Fruit fly (Drosophila melanogaster) whole organism, pupa: ENCODE data around the gene larp.
A peak's percentile ranks its signal among the peaks of the same experiment; 100 is the strongest.

Experiments
- CG10348 ChIP-seq: fragments of 200-800 bp; sonication (Bioruptor generic); IDR thresholded peaks from 2 replicates; pipeline ENCODE4 v1.3.6; 2022; ENCODE audit warnings: missing biosample characterization, missing genetic modification characterization
- CG12605 ChIP-seq: fragments of 200-800 bp; sonication (Bioruptor generic); IDR thresholded peaks from 2 replicates; pipeline ENCODE4 v1.3.6; 2022; ENCODE audit warnings: missing biosample characterization, missing genetic modification characterization
- CG13204 ChIP-seq: fragments of 200-800 bp; sonication (Bioruptor generic); optimal IDR thresholded peaks from 2 replicates; lab custom pipeline; 2018; ENCODE audit warnings: missing biosample characterization, mild to moderate bottlenecking, missing genetic modification characterization, moderate library complexity
- CG14655 ChIP-seq: fragments of 200-800 bp; sonication (Bioruptor generic); optimal IDR thresholded peaks from 3 replicates; lab custom pipeline; 2017; ENCODE audit warnings: mild to moderate bottlenecking, missing biosample characterization, missing genetic modification reagents, missing genetic modification characterization
- CG15710 ChIP-seq: fragments of 200-800 bp; sonication (Bioruptor generic); optimal IDR thresholded peaks from 2 replicates; lab custom pipeline; 2018; ENCODE audit warnings: missing biosample characterization, mild to moderate bottlenecking, missing genetic modification characterization, moderate library complexity
- CG17806 ChIP-seq: fragments of 200-800 bp; sonication (Bioruptor generic); optimal IDR thresholded peaks from 2 replicates; lab custom pipeline; 2018; ENCODE audit warnings: missing biosample characterization, mild to moderate bottlenecking, missing genetic modification characterization, moderate library complexity
- CG32121 ChIP-seq: fragments of 200-800 bp; sonication (Bioruptor generic); IDR thresholded peaks from 2 replicates; pipeline ENCODE4 v1.3.6; 2022; ENCODE audit warnings: missing biosample characterization, missing genetic modification characterization
- CG34367 ChIP-seq: fragments of 200-800 bp; sonication (Bioruptor generic); optimal IDR thresholded peaks from 2 replicates; lab custom pipeline; 2018; ENCODE audit warnings: missing biosample characterization, mild to moderate bottlenecking, missing genetic modification characterization
- CG4496 ChIP-seq: fragments of 200-800 bp; sonication (Bioruptor generic); IDR thresholded peaks from 3 replicates; pipeline ENCODE4 v1.3.6; 2022; ENCODE audit warnings: missing biosample characterization, missing genetic modification characterization
- CG8159 ChIP-seq: fragments of 200-800 bp; sonication (Bioruptor generic); optimal IDR thresholded peaks from 3 replicates; lab custom pipeline; 2018; ENCODE audit warnings: missing biosample characterization, mild to moderate bottlenecking, missing genetic modification characterization, moderate library complexity
- CG8301 ChIP-seq: fragments of 200-800 bp; sonication (Bioruptor generic); optimal IDR thresholded peaks from 2 replicates; lab custom pipeline; 2018; ENCODE audit warnings: missing biosample characterization, mild to moderate bottlenecking, missing genetic modification characterization
- CG9948 ChIP-seq: fragments of 200-800 bp; sonication (Bioruptor generic); optimal IDR thresholded peaks from 2 replicates; lab custom pipeline; 2018; ENCODE audit warnings: missing biosample characterization, mild to moderate bottlenecking, missing genetic modification characterization, moderate library complexity
- D1 ChIP-seq: fragments of 200-800 bp; sonication (Bioruptor generic); optimal IDR thresholded peaks from 2 replicates; lab custom pipeline; 2018; ENCODE audit warnings: missing biosample characterization, mild to moderate bottlenecking, missing genetic modification characterization, moderate library complexity
- EcR ChIP-seq: fragments of 200-800 bp; sonication (Bioruptor generic); optimal IDR thresholded peaks from 3 replicates; lab custom pipeline; 2019; ENCODE audit warnings: missing biosample characterization, missing genetic modification characterization, mild to moderate bottlenecking, moderate library complexity, missing genetic modification reagents
- Ets98B ChIP-seq: fragments of 200-800 bp; sonication (Bioruptor generic); IDR thresholded peaks from 2 replicates; pipeline ENCODE4 v1.3.6; 2022; ENCODE audit warnings: missing biosample characterization, missing genetic modification characterization
- Pif1A ChIP-seq: fragments of 200-800 bp; sonication (Bioruptor generic); optimal IDR thresholded peaks from 3 replicates; lab custom pipeline; 2016; ENCODE audit warnings: missing biosample characterization, missing genetic modification characterization
- Pif1B ChIP-seq: fragments of 200-800 bp; sonication (Bioruptor generic); optimal IDR thresholded peaks from 3 replicates; lab custom pipeline; 2016; ENCODE audit warnings: missing biosample characterization, missing genetic modification characterization
- Snoo ChIP-seq: fragments of 200-800 bp; sonication (Bioruptor generic); optimal IDR thresholded peaks from 3 replicates; lab custom pipeline; 2017; ENCODE audit warnings: missing biosample characterization, mild to moderate bottlenecking, missing genetic modification characterization, inconsistent platforms
- fd96Ca ChIP-seq: fragments of 200-800 bp; sonication (Bioruptor generic); IDR thresholded peaks from 3 replicates; pipeline ENCODE4 v1.3.6; 2022; ENCODE audit warnings: missing biosample characterization, missing genetic modification characterization
- gl ChIP-seq: fragments of 200-800 bp; sonication (Bioruptor generic); optimal IDR thresholded peaks from 2 replicates; lab custom pipeline; 2018; ENCODE audit warnings: missing biosample characterization, mild to moderate bottlenecking, missing genetic modification characterization
- rn ChIP-seq: fragments of 200-800 bp; sonication (Bioruptor generic); IDR thresholded peaks from 2 replicates; pipeline ENCODE4 v1.3.6; 2022; ENCODE audit warnings: missing biosample characterization, missing genetic modification characterization

Gene larp

DNA sequence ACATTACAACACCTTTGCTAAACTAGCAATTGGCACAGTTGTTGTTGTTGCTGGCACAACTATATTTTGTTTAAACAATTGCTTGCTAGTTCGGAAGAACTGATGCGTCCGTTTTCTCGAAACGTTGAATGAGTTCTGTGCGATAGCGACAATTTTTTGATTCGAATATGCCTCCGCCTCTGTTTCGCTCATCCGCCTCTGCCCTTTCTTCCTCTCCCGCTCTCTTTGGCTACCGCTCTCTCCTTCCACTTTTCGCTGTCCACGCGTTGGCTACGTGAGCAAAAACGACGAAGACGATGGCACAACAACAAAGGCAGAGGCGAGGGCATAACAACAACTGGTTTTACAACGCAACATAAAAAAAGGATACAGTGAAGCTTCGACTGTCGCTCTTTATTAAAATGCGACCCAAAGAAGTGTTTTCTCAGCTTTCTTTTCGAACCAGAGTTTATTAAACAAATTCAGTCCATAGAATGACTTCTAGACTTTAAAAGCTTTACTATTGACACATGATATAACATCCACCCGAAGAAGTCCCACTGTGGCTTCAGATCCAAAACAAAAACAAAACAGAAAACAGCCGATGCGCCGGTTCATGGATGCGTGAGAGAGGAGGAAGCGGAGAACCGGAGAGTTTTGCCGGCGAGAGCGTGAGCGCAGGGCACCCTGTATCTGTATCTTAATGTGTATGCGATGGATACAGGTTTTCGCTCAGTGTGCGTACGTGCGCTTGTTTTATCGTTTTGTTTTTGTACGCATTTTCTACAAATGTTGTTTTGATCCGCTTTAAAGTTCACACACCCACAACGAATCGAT is 9.9 kb downstream of the larp start:
- peak; percentile 100 for TF ChIP-seq CG8301 (tag; lab: Kevin White, UChicago)
- peak; percentile 100 for TF ChIP-seq CG9948 (tag; lab: Kevin White, UChicago)
- peak; percentile 100 for TF ChIP-seq Pif1B (GFP tag; lab: Kevin White, UChicago)
- TF ChIP-seq CG8159 (tag; lab: Kevin White, UChicago): peak; percentile 100
- TF ChIP-seq CG14655 (GFP tag; lab: Kevin White, UChicago): peak; percentile 100
- TF ChIP-seq CG34367 (tag; lab: Kevin White, UChicago): peak; percentile 100
- peak; percentile 100 for TF ChIP-seq CG13204 (GFP tag; lab: Kevin White, UChicago)
- TF ChIP-seq rn (GFP tag; lab: Robert Waterston, UW): no peak
- peak; percentile 100 for TF ChIP-seq D1
- peak; percentile 100 for TF ChIP-seq CG17806 (tag; lab: Kevin White, UChicago)
- TF ChIP-seq CG10348 (GFP tag; lab: Robert Waterston, UW): no peak
- TF ChIP-seq Snoo: peak; percentile 100
- TF ChIP-seq Pif1A: peak; percentile 100
- peak; percentile 100 for TF ChIP-seq CG15710 (tag; lab: Kevin White, UChicago)
- TF ChIP-seq CG12605 (GFP tag; lab: Robert Waterston, UW): no peak
- TF ChIP-seq CG4496: no peak
- no peak for TF ChIP-seq Ets98B (GFP tag; lab: Robert Waterston, UW)
- TF ChIP-seq EcR (GFP tag; lab: Kevin White, UChicago): peak; percentile 97
- TF ChIP-seq gl (tag; lab: Kevin White, UChicago): peak; percentile 100

DNA sequence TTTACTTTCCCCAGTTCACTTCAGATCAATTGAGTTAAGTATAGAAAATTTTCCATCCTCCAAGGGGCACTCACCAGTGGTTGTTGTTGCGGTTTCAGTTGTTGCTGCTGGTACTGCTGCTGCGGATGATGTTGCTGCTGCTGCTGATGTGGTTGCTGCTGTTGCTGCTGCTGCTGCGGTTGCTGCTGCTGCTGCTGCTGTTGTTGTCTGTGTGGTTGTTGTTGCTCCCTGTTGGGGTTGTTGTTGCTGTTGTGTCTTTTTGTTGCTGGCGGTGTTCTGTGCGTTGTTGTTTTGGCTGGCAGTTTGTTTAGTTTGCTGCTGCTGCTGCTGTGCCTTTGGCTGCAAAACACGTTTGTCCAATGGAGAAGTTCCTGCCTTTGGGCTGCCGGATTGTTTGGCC is 10.8 kb downstream of the larp start:
- peak; percentile 16 for TF ChIP-seq EcR (GFP tag; lab: Kevin White, UChicago)
- no peak for TF ChIP-seq CG10348 (GFP tag; lab: Robert Waterston, UW)
- peak; percentile 72 for TF ChIP-seq CG13204 (GFP tag; lab: Kevin White, UChicago)

DNA sequence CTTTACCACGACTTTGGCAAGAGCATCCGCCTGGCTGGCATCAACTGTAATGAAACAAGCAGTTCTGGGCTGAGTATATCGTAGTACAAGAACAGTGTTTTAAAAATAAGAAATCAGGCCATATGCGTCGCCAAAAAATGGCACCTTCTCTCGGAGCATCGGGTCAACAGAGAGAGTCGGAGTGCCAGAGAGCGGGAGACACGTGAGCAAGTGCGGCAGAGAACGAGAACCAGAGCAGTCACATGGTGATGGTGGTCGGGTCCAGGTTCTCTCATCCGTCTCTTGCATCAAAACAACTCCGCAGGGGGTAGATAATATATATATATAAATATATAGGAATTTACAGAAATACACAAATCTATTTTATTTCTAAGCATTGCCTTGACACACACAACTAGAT is 11.4 kb downstream of the larp start:
- TF ChIP-seq Pif1B (GFP tag; lab: Kevin White, UChicago) (peak; percentile 0), CG4496 (no peak)

DNA sequence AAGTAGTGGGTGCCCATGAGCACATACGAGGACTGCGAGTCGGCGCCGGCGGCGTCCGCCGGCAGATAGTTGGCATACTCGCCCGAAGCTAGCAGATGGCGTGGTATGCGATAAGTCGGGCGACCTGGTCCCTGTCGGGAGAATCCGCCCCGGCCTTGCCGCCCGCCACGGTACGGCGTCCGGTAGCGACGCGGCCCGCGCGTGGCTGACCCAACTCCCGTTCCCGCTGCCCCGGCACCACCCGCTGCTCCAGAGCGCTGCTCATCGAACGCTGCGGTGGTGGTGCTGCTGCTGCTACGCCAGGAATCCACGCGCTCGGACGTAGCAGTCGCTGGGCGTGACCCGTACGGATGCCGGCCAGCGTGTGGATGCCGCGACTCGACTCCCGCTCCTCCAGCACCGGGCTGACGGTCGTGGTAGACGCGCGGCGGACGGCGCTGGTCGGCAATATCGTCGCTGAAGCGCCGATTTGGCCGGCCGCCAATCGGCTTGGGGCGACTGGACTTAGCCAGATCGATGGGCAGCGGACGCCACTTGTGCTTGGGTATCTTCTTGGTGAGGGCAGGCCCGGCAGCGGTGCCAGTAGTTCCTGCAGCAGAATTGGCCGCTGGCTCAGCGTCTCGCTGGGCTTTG is 12.4 kb downstream of the larp start:
- no peak for TF ChIP-seq Ets98B (GFP tag; lab: Robert Waterston, UW)

DNA sequence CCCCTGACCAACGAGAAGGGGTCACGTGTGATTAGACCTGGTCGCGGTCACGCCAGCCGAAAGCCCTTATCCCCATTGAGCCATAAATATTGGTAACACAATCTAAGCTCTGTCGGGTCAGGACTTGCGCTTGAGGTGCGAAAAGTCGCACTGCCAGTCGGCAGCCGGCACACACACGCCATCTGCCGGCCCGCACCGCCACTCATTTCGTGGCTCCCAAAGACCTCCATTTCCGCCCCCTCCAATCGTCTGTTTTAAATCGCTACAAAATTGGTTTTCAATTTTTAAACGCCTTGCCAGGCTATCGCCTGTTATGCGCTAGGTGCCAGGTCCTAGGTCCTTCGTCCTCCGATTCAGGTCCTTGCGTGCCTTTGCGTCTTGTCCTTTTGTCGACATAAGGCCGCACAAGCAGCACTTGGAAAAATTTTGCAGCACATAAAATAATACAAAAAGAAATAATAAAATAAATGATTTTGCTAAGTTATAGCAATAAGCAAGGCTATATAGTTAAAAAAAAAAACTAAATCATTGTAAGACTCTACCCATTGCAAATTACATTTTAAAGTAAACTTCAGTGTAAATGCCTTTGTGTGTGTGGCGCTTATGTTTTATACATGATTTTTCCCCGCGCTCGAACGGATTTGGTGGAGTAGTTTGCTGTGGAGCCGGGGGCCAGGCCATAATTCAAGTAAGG is 18.9 kb downstream of the larp start:
- TF ChIP-seq fd96Ca (GFP tag; lab: Robert Waterston, UW) (no peak), EcR (GFP tag; lab: Kevin White, UChicago) (no peak), CG15710 (tag; lab: Kevin White, UChicago) (no peak), Snoo (no peak), CG8159 (tag; lab: Kevin White, UChicago) (peak; percentile 52), CG4496 (no peak), CG32121 (GFP tag; lab: Robert Waterston, UW) (no peak), Ets98B (GFP tag; lab: Robert Waterston, UW) (no peak), Pif1B (GFP tag; lab: Kevin White, UChicago) (no peak), D1 (no peak), rn (GFP tag; lab: Robert Waterston, UW) (no peak), CG9948 (tag; lab: Kevin White, UChicago) (peak; percentile 2), CG8301 (tag; lab: Kevin White, UChicago) (no peak), Pif1A (no peak), CG34367 (tag; lab: Kevin White, UChicago) (no peak), CG17806 (tag; lab: Kevin White, UChicago) (peak; percentile 59), CG13204 (GFP tag; lab: Kevin White, UChicago) (no peak), CG10348 (GFP tag; lab: Robert Waterston, UW) (no peak), CG14655 (GFP tag; lab: Kevin White, UChicago) (no peak), gl (tag; lab: Kevin White, UChicago) (no peak), CG12605 (GFP tag; lab: Robert Waterston, UW) (no peak)
